Fruit fly (Drosophila melanogaster) whole organism, embryonic: ENCODE data around the gene CG10802.
A peak's percentile ranks its signal among the peaks of the same experiment; 100 is the strongest.

ENCODE experiments used
- ATbp ChIP-seq: fragments of 200-800 bp; sonication (Bioruptor generic); optimal IDR thresholded peaks from 2 replicates; lab custom pipeline; 2017; ENCODE audit warnings: missing biosample characterization, mild to moderate bottlenecking, missing genetic modification characterization, missing genetic modification reagents
- Abd-B ChIP-seq: fragments of 200-800 bp; sonication (Bioruptor generic); optimal IDR thresholded peaks from 2 replicates; lab custom pipeline; 2018; ENCODE audit warnings: missing biosample characterization, mild to moderate bottlenecking, missing genetic modification characterization, moderate library complexity
- Aef1 ChIP-seq: fragments of 200-800 bp; sonication (Bioruptor generic); IDR thresholded peaks from 3 replicates; pipeline ENCODE4 v1.3.6; 2022; ENCODE audit warnings: missing biosample characterization, missing genetic modification characterization
- B-H1 ChIP-seq: fragments of 200-800 bp; sonication (Bioruptor generic); IDR thresholded peaks from 3 replicates; pipeline ENCODE4 v1.3.6; 2022; ENCODE audit warnings: missing biosample characterization, missing genetic modification characterization
- CG12155 ChIP-seq: fragments of 200-800 bp; sonication (Bioruptor generic); optimal IDR thresholded peaks from 3 replicates; lab custom pipeline; 2016; ENCODE audit warnings: missing biosample characterization, missing genetic modification characterization
- CG15269 ChIP-seq: fragments of 200-800 bp; sonication (Bioruptor generic); optimal IDR thresholded peaks from 2 replicates; lab custom pipeline; 2018; ENCODE audit warnings: missing biosample characterization, mild to moderate bottlenecking, missing genetic modification characterization, moderate library complexity
- CG17186 ChIP-seq: fragments of 200-800 bp; sonication (Bioruptor generic); optimal IDR thresholded peaks from 3 replicates; lab custom pipeline; 2017; ENCODE audit warnings: missing biosample characterization, missing genetic modification reagents, missing genetic modification characterization
- CG17385 ChIP-seq: fragments of 200-800 bp; sonication (Bioruptor generic); optimal IDR thresholded peaks from 3 replicates; lab custom pipeline; 2018; ENCODE audit warnings: missing biosample characterization, mild to moderate bottlenecking, missing genetic modification characterization
- CG17568 ChIP-seq: fragments of 200-800 bp; sonication (Bioruptor generic); optimal IDR thresholded peaks from 2 replicates; lab custom pipeline; 2018; ENCODE audit warnings: missing biosample characterization, mild to moderate bottlenecking, missing genetic modification characterization, moderate library complexity
- CG17829 ChIP-seq: fragments of 200-800 bp; optimal IDR thresholded peaks from 2 replicates; lab custom pipeline; 2019; ENCODE audit warnings: missing biosample characterization, mild to moderate bottlenecking, missing genetic modification characterization, moderate library complexity
- CG1792 ChIP-seq: fragments of 200-800 bp; sonication (Bioruptor generic); optimal IDR thresholded peaks from 2 replicates; lab custom pipeline; 2016; ENCODE audit warnings: missing biosample characterization, missing genetic modification characterization
- CG2889 ChIP-seq: fragments of 200-800 bp; sonication (Bioruptor generic); IDR thresholded peaks from 3 replicates; pipeline ENCODE4 v1.3.6; 2022; ENCODE audit warnings: missing biosample characterization, missing genetic modification characterization
- CG32767 ChIP-seq: fragments of 200-800 bp; sonication (Bioruptor generic); IDR thresholded peaks from 2 replicates; pipeline ENCODE4 v1.3.6; 2022; ENCODE audit warnings: missing biosample characterization, missing genetic modification characterization
- CG32772 ChIP-seq: fragments of 200-800 bp; sonication (Bioruptor generic); IDR thresholded peaks from 2 replicates; pipeline ENCODE4 v1.3.6; 2022; ENCODE audit warnings: missing biosample characterization, missing genetic modification characterization
- CG4424 ChIP-seq: fragments of 200-800 bp; sonication (Bioruptor generic); optimal IDR thresholded peaks from 3 replicates; lab custom pipeline; 2016; ENCODE audit warnings: missing biosample characterization, missing genetic modification characterization
- CoRest ChIP-seq: fragments of 200-800 bp; sonication (Bioruptor generic); optimal IDR thresholded peaks from 3 replicates; lab custom pipeline; 2018; ENCODE audit warnings: missing biosample characterization, mild to moderate bottlenecking, missing genetic modification characterization, moderate library complexity
- Deaf1 ChIP-seq: fragments of 200-800 bp; optimal IDR thresholded peaks from 3 replicates; lab custom pipeline; 2019; ENCODE audit warnings: missing biosample characterization, mild to moderate bottlenecking, missing genetic modification characterization, moderate library complexity
- Dp ChIP-seq: fragments of 200-800 bp; sonication (Bioruptor generic); optimal IDR thresholded peaks from 2 replicates; lab custom pipeline; 2018; ENCODE audit warnings: missing biosample characterization, mild to moderate bottlenecking, missing genetic modification characterization, moderate library complexity
- E2f1 ChIP-seq: fragments of 200-800 bp; sonication (Bioruptor generic); IDR thresholded peaks from 2 replicates; pipeline ENCODE4 v1.3.6; 2022; ENCODE audit warnings: missing biosample characterization, missing genetic modification characterization
- ERR ChIP-seq: fragments of 200-800 bp; sonication (Bioruptor generic); optimal IDR thresholded peaks from 2 replicates; lab custom pipeline; 2016; ENCODE audit warnings: missing biosample characterization, missing genetic modification characterization
- Fer2 ChIP-seq: fragments of 200-800 bp; sonication (Bioruptor generic); optimal IDR thresholded peaks from 2 replicates; lab custom pipeline; 2018; ENCODE audit warnings: missing biosample characterization, mild to moderate bottlenecking, missing genetic modification characterization, moderate library complexity
- Hmr ChIP-seq: fragments of 200-800 bp; sonication (Bioruptor generic); optimal IDR thresholded peaks from 3 replicates; lab custom pipeline; 2017; ENCODE audit warnings: mild to moderate bottlenecking, missing biosample characterization, missing genetic modification reagents, missing genetic modification characterization
- MESR4 ChIP-seq: fragments of 200-800 bp; sonication (Bioruptor generic); optimal IDR thresholded peaks from 2 replicates; lab custom pipeline; 2018; ENCODE audit warnings: missing biosample characterization, mild to moderate bottlenecking, missing genetic modification characterization, moderate library complexity
- Mes4 ChIP-seq: fragments of 200-800 bp; sonication (Bioruptor generic); optimal IDR thresholded peaks from 2 replicates; lab custom pipeline; 2016; ENCODE audit warnings: missing biosample characterization, missing genetic modification characterization
- PHDP ChIP-seq: fragments of 200-800 bp; sonication (Bioruptor generic); optimal IDR thresholded peaks from 3 replicates; lab custom pipeline; 2018; ENCODE audit warnings: missing biosample characterization, mild to moderate bottlenecking, missing genetic modification characterization, moderate library complexity
- Six4 ChIP-seq: fragments of 200-800 bp; sonication (Bioruptor generic); optimal IDR thresholded peaks from 2 replicates; lab custom pipeline; 2016; ENCODE audit warnings: missing biosample characterization, missing genetic modification characterization
- Stat92E ChIP-seq, 3 experiments: fragments of >200 bp in 2 of 3; fragments of 200-800 bp in 1 of 3; sonication (Bioruptor generic) in 1 of 3; optimal IDR thresholded peaks; 2 replicates each; lab custom pipeline; 2017 to 2019; ENCODE audit warnings: missing biosample characterization in 3 of 3, missing genetic modification characterization in 3 of 3, mild to moderate bottlenecking in 1 of 3, moderate library complexity in 1 of 3
- Xrp1 ChIP-seq: fragments of 200-800 bp; sonication (Bioruptor generic); IDR thresholded peaks from 2 replicates; pipeline ENCODE4 v1.3.6; 2022; ENCODE audit warnings: missing biosample characterization, missing genetic modification characterization
- amos ChIP-seq: fragments of 200-800 bp; sonication (Bioruptor generic); IDR thresholded peaks from 2 replicates; pipeline ENCODE4 v1.3.6; 2022; ENCODE audit warnings: missing biosample characterization, missing genetic modification characterization; ENCODE audit not compliant: partially characterized antibody
- az2 ChIP-seq: fragments of 200-800 bp; sonication (Bioruptor generic); optimal IDR thresholded peaks from 3 replicates; lab custom pipeline; 2016; ENCODE audit warnings: missing biosample characterization, missing genetic modification characterization
- bcd ChIP-seq: fragments of 200-800 bp; sonication (Bioruptor generic); optimal IDR thresholded peaks from 2 replicates; lab custom pipeline; 2017; ENCODE audit warnings: missing biosample characterization, mild to moderate bottlenecking, missing genetic modification characterization
- btn ChIP-seq: fragments of 200-800 bp; sonication (Bioruptor generic); optimal IDR thresholded peaks from 2 replicates; lab custom pipeline; 2016; ENCODE audit warnings: missing biosample characterization, missing genetic modification characterization
- cad ChIP-seq: fragments of >200 bp; optimal IDR thresholded peaks from 2 replicates; lab custom pipeline; 2017; ENCODE audit warnings: missing biosample characterization, missing genetic modification characterization
- cas ChIP-seq: fragments of 200-800 bp; sonication (Bioruptor generic); IDR thresholded peaks from 2 replicates; pipeline ENCODE4 v1.3.6; 2022; ENCODE audit warnings: missing biosample characterization, missing genetic modification characterization
- chinmo ChIP-seq: fragments of 200-800 bp; sonication (Bioruptor generic); IDR thresholded peaks from 4 replicates; pipeline ENCODE4 v1.3.6; 2022; ENCODE audit warnings: missing biosample characterization, missing genetic modification characterization; ENCODE audit not compliant: partially characterized antibody
- ham ChIP-seq: fragments of 200-800 bp; sonication (Bioruptor generic); IDR thresholded peaks from 2 replicates; pipeline ENCODE4 v1.3.6; 2022; ENCODE audit warnings: missing biosample characterization, missing genetic modification characterization
- nerfin-1 ChIP-seq: fragments of 200-800 bp; sonication (Bioruptor generic); optimal IDR thresholded peaks from 3 replicates; lab custom pipeline; 2019; ENCODE audit warnings: missing biosample characterization, mild to moderate bottlenecking, missing genetic modification characterization, moderate library complexity
- schlank ChIP-seq: fragments of 200-800 bp; sonication (Bioruptor generic); optimal IDR thresholded peaks from 2 replicates; lab custom pipeline; 2018; ENCODE audit warnings: missing biosample characterization, mild to moderate bottlenecking, missing genetic modification characterization
- seq ChIP-seq: fragments of 200-800 bp; sonication (Bioruptor generic); IDR thresholded peaks from 2 replicates; pipeline ENCODE4 v1.3.6; 2022; ENCODE audit warnings: missing biosample characterization, missing genetic modification characterization
- sim ChIP-seq: fragments of 200-800 bp; sonication (Bioruptor generic); IDR thresholded peaks from 2 replicates; pipeline ENCODE4 v1.3.6; 2022; ENCODE audit warnings: missing biosample characterization, missing genetic modification characterization
- slbo ChIP-seq: fragments of 200-800 bp; sonication (Bioruptor generic); IDR thresholded peaks from 2 replicates; pipeline ENCODE4 v1.3.6; 2022; ENCODE audit warnings: missing biosample characterization, missing genetic modification characterization
- sug ChIP-seq: fragments of 200-800 bp; optimal IDR thresholded peaks from 2 replicates; lab custom pipeline; 2019; ENCODE audit warnings: missing biosample characterization, mild to moderate bottlenecking, missing genetic modification characterization, moderate library complexity
- tna ChIP-seq: fragments of 200-800 bp; sonication (Bioruptor generic); IDR thresholded peaks from 2 replicates; pipeline ENCODE4 v1.3.6; 2022; ENCODE audit warnings: missing biosample characterization, missing genetic modification characterization; ENCODE audit not compliant: partially characterized antibody
- trh ChIP-seq: fragments of 200-800 bp; sonication (Bioruptor generic); optimal IDR thresholded peaks from 2 replicates; lab custom pipeline; 2016; ENCODE audit warnings: missing biosample characterization, missing genetic modification characterization
- tup ChIP-seq: fragments of 200-800 bp; sonication (Bioruptor generic); optimal IDR thresholded peaks from 2 replicates; lab custom pipeline; 2016; ENCODE audit warnings: missing biosample characterization, mild to moderate bottlenecking, missing genetic modification characterization, moderate library complexity
- unc-4 ChIP-seq: fragments of 200-800 bp; sonication (Bioruptor generic); IDR thresholded peaks from 2 replicates; pipeline ENCODE4 v1.3.6; 2022; ENCODE audit warnings: missing biosample characterization, missing genetic modification characterization; ENCODE audit not compliant: partially characterized antibody
- wor ChIP-seq: fragments of 200-800 bp; sonication (Bioruptor generic); IDR thresholded peaks from 2 replicates; pipeline ENCODE4 v1.3.6; 2022; ENCODE audit warnings: missing biosample characterization, missing genetic modification characterization
- zfh1 ChIP-seq: fragments of 200-800 bp; sonication (Bioruptor generic); IDR thresholded peaks from 3 replicates; pipeline ENCODE4 v1.3.6; 2022; ENCODE audit warnings: missing biosample characterization, missing genetic modification characterization

CG10802 gene

dm6 chrX:3474476-3475439 lies 8.0 kb upstream of the CG10802 start, which contains the start of gene CG12206 (continued):
- TF ChIP-seq amos (GFP tag; lab: Robert Waterston, UW) (no peak), az2 (GFP tag; lab: Kevin White, UChicago) (peak; percentile 28), unc-4 (GFP tag; lab: Robert Waterston, UW) (no peak), Six4 (GFP tag; lab: Kevin White, UChicago) (peak; percentile 3), CoRest (tag; lab: Kevin White, UChicago) (peak; percentile 72), sim (GFP tag; lab: Robert Waterston, UW) (no peak), ERR (GFP tag; lab: Kevin White, UChicago) (no peak), cad (GFP tag; lab: Kevin White, UChicago) (no peak), Dp (GFP tag; lab: Kevin White, UChicago) (no peak), CG12155 (GFP tag; lab: Kevin White, UChicago) (peak; percentile 12), chinmo (peak; percentile 71; the same call in 2 of the 4 replicates), nerfin-1 (tag; lab: Kevin White, UChicago) (peak; percentile 42), bcd (GFP tag; lab: Kevin White, UChicago) (peak; percentile 58), E2f1 (peak; percentile 45), Abd-B (GFP tag; lab: Kevin White, UChicago) (peak; percentile 60), CG17568 (GFP tag; lab: Kevin White, UChicago) (no peak), B-H1 (GFP tag; lab: Robert Waterston, UW) (peak; percentile 52; the same call in 2 of the 3 replicates), tup (GFP tag; lab: Kevin White, UChicago) (no peak), Hmr (GFP tag; lab: Kevin White, UChicago) (peak; percentile 61), CG17829 (tag; lab: Kevin White, UChicago) (peak; percentile 52), wor (GFP tag; lab: Robert Waterston, UW) (peak; percentile 27), btn (GFP tag; lab: Kevin White, UChicago) (no peak), CG32767 (GFP tag; lab: Robert Waterston, UW) (peak; percentile 53; the same call in 1 of the 2 replicates), CG15269 (tag; lab: Kevin White, UChicago) (peak; percentile 71), CG2889 (GFP tag; lab: Robert Waterston, UW) (0 out of 3 replicates have a peak, but pooled peaks have one; percentile 9), CG32772 (peak; percentile 81), schlank (tag; lab: Kevin White, UChicago) (no peak), sug (peak; percentile 39), Xrp1 (GFP tag; lab: Robert Waterston, UW) (peak; percentile 61), trh (no peak), tna (no peak), Aef1 (GFP tag; lab: Robert Waterston, UW) (peak; percentile 42; the same call in 1 of the 3 replicates), CG1792 (GFP tag; lab: Kevin White, UChicago) (no peak), CG17385 (GFP tag; lab: Kevin White, UChicago) (peak; percentile 66), Stat92E (GFP tag; optimal IDR thresholded peaks at IDR 0.05; lab: Kevin White, UChicago) (no peak), Deaf1 (tag; lab: Kevin White, UChicago) (peak; percentile 26), CG17186 (GFP tag; lab: Kevin White, UChicago) (no peak), MESR4 (GFP tag; lab: Kevin White, UChicago) (no peak), ham (GFP tag; lab: Robert Waterston, UW) (no peak), Mes4 (GFP tag; lab: Kevin White, UChicago) (no peak), PHDP (tag; lab: Kevin White, UChicago) (peak; percentile 62), zfh1 (GFP tag; lab: Robert Waterston, UW) (0 out of 3 replicates have a peak, but pooled peaks have one; percentile 23), CG4424 (GFP tag; lab: Kevin White, UChicago) (peak; percentile 45), slbo (GFP tag; lab: Robert Waterston, UW) (peak; percentile 73), cas (GFP tag; lab: Robert Waterston, UW) (no peak), Fer2 (peak; percentile 6), seq (GFP tag; lab: Robert Waterston, UW) (0 out of 2 replicates have a peak, but pooled peaks have one; percentile 47), ATbp (GFP tag; lab: Kevin White, UChicago) (peak; percentile 52)
